Fruit fly (Drosophila melanogaster): ENCODE results near the gene rdgC.

- TF ChIP-seq Hr96 (GFP tag; optimal IDR thresholded peaks at IDR 0.05) (no peak), CG7045 (GFP tag; optimal IDR thresholded peaks at IDR 0.05) (no peak), bab1 (GFP tag; optimal IDR thresholded peaks at IDR 0.05) (no peak), CG33017 (tag; optimal IDR thresholded peaks at IDR 0.05) (no peak), kay (GFP tag; ENCODE audit: borderline replicate concordance) (no peak), CG14711 (tag; optimal IDR thresholded peaks at IDR 0.05) (no peak), tj (GFP tag; optimal IDR thresholded peaks at IDR 0.05) (no peak), ovo (GFP tag; optimal IDR thresholded peaks at IDR 0.05) (no peak), Crg-1 (GFP tag; optimal IDR thresholded peaks at IDR 0.05) (no peak), Mnt (GFP tag; optimal IDR thresholded peaks at IDR 0.05) (no peak), cic (GFP tag; optimal IDR thresholded peaks at IDR 0.05) (no peak), toe (GFP tag; optimal IDR thresholded peaks at IDR 0.05) (no peak), CG12768 (GFP tag; optimal IDR thresholded peaks at IDR 0.05) (no peak)
These were observed 27.5 kb upstream of the rdgC start, which contains the start of gene CG6933 for dm6 chr3L:20220374-20220773.

Measured in whole organism, adult.